Worm (Caenorhabditis elegans) whole organism, late embryonic: ENCODE results near the gene R09H10.2.

Experiments
- Y22D7AL.16 ChIP-seq: sonication (generic microtip); optimal IDR thresholded peaks from 2 replicates; lab custom pipeline; 2016; ENCODE audit warnings: missing genetic modification characterization, missing compliant biosample characterization
- ceh-14 ChIP-seq: sonication (generic microtip); optimal IDR thresholded peaks from 2 replicates; lab custom pipeline; 2016; ENCODE audit warnings: missing genotype, missing genetic modification characterization, missing compliant biosample characterization
- ceh-22 ChIP-seq: sonication (generic microtip); optimal IDR thresholded peaks from 2 replicates; lab custom pipeline; 2017; ENCODE audit warnings: missing biosample characterization, missing genetic modification characterization
- dve-1 ChIP-seq: sonication (generic microtip); optimal IDR thresholded peaks from 2 replicates; lab custom pipeline; 2017; ENCODE audit warnings: antibody characterized with exemption, mild to moderate bottlenecking, missing genetic modification characterization, missing compliant biosample characterization
- elt-2 ChIP-seq: sonication (generic microtip); optimal IDR thresholded peaks from 2 replicates; lab custom pipeline; 2016; ENCODE audit warnings: missing genetic modification reagents, missing genetic modification characterization, missing compliant biosample characterization
- fkh-10 ChIP-seq: fragments of 150-350 bp; optimal IDR thresholded peaks from 2 replicates; lab custom pipeline; 2014; ENCODE audit warnings: missing biosample characterization, missing genetic modification reagents, missing genetic modification characterization
- hlh-8 ChIP-seq: sonication (generic microtip); optimal IDR thresholded peaks from 2 replicates; lab custom pipeline; 2016; ENCODE audit warnings: missing genotype, missing genetic modification characterization, missing compliant biosample characterization
- pag-3 ChIP-seq: sonication (generic microtip); optimal IDR thresholded peaks from 2 replicates; lab custom pipeline; 2016; ENCODE audit warnings: missing compliant biosample characterization, missing genetic modification characterization, borderline replicate concordance
- pat-9 ChIP-seq: fragments of 200-800 bp; sonication (Bioruptor generic); optimal IDR thresholded peaks from 2 replicates; lab custom pipeline; 2018; ENCODE audit warnings: mild to moderate bottlenecking, missing genetic modification characterization, moderate library complexity, missing compliant biosample characterization
- pha-4 ChIP-seq: fragments of 150-350 bp; optimal IDR thresholded peaks from 2 replicates; lab custom pipeline; 2018; ENCODE audit warnings: missing biosample characterization, missing genetic modification reagents, missing genetic modification characterization
- pqm-1 ChIP-seq: sonication (generic microtip); optimal IDR thresholded peaks from 2 replicates; lab custom pipeline; 2016; ENCODE audit warnings: missing genetic modification characterization, missing compliant biosample characterization
- syd-9 ChIP-seq: sonication (generic microtip); optimal IDR thresholded peaks from 2 replicates; lab custom pipeline; 2016; ENCODE audit warnings: mild to moderate bottlenecking, missing genetic modification characterization, moderate library complexity, missing compliant biosample characterization
- unc-55 ChIP-seq: sonication (generic microtip); optimal IDR thresholded peaks from 2 replicates; lab custom pipeline; 2017; ENCODE audit warnings: missing biosample characterization, missing genetic modification reagents, missing genetic modification characterization

- no peak for TF ChIP-seq unc-55 (GFP tag; lab: Kevin White, UChicago)
- no peak for TF ChIP-seq pha-4 (tag; lab: Kevin White, UChicago)
- no peak for TF ChIP-seq elt-2
- TF ChIP-seq hlh-8: no peak
- no peak for TF ChIP-seq fkh-10 (GFP tag; lab: Kevin White, UChicago)
- TF ChIP-seq ceh-22: no peak
- TF ChIP-seq pag-3 (tag; lab: Kevin White, UChicago): no peak
- TF ChIP-seq Y22D7AL.16 (tag; lab: Kevin White, UChicago): no peak
- TF ChIP-seq pqm-1 (tag; lab: Kevin White, UChicago): no peak
- no peak for TF ChIP-seq pat-9 (tag; lab: Kevin White, UChicago)
- TF ChIP-seq dve-1 (tag; lab: Kevin White, UChicago): no peak
- TF ChIP-seq syd-9 (tag; lab: Kevin White, UChicago): no peak
- no peak for TF ChIP-seq ceh-14
These were observed 37.5 kb upstream of the R09H10.2 start for ce11 chrIV:10565282-10565681.
